Worm (Caenorhabditis elegans) whole organism, L4 larva: ENCODE measurements around the gene srz-63.

Experiments used
- R02D3.7 ChIP-seq: fragments of 150-350 bp; sonication (generic microtip); optimal IDR thresholded peaks from 3 replicates; lab custom pipeline; 2014; ENCODE audit warnings: missing biosample characterization, missing genetic modification characterization
- T26A8.4 ChIP-seq: fragments of 200-800 bp; sonication (Bioruptor generic); IDR thresholded peaks from 2 replicates; pipeline ENCODE4 v1.3.6; 2022; ENCODE audit warnings: missing genetic modification characterization, missing compliant biosample characterization
- aha-1 ChIP-seq: fragments of 150-350 bp; peaks from one replicate; lab custom pipeline; 2014; ENCODE audit warnings: missing biosample characterization, missing genetic modification characterization
- arid-1 ChIP-seq: fragments of 200-800 bp; sonication (Bioruptor generic); conservative IDR thresholded peaks from 2 replicates; pipeline ENCODE4 v1.3.6; 2022; ENCODE audit warnings: missing genetic modification reagents, missing genetic modification characterization, missing compliant biosample characterization
- ceh-44 ChIP-seq: fragments of 200-800 bp; sonication (Bioruptor generic); IDR thresholded peaks from 2 replicates; pipeline ENCODE4 v1.3.6; 2022; ENCODE audit warnings: missing genetic modification reagents, missing genetic modification characterization, missing compliant biosample characterization
- ceh-62 ChIP-seq: sonication (generic microtip); optimal IDR thresholded peaks from 2 replicates; lab custom pipeline; 2017; ENCODE audit warnings: missing biosample characterization, missing genetic modification characterization
- daf-12 ChIP-seq: fragments of 150-350 bp; optimal IDR thresholded peaks from 2 replicates; lab custom pipeline; 2014; ENCODE audit warnings: missing biosample characterization, missing genetic modification reagents, missing genetic modification characterization
- dve-1 ChIP-seq: sonication (generic microtip); optimal IDR thresholded peaks from 2 replicates; lab custom pipeline; 2017; ENCODE audit warnings: antibody characterized with exemption, mild to moderate bottlenecking, missing genetic modification characterization, missing compliant biosample characterization; ENCODE audit not compliant: insufficient read depth
- egl-43 ChIP-seq: fragments of 200-800 bp; sonication (Bioruptor generic); IDR thresholded peaks from 2 replicates; pipeline ENCODE4 v1.3.6; 2022; ENCODE audit warnings: missing genetic modification reagents, missing genetic modification characterization, missing compliant biosample characterization
- fos-1 ChIP-seq: fragments of 150-350 bp; optimal IDR thresholded peaks from 2 replicates; lab custom pipeline; 2014; ENCODE audit warnings: missing biosample characterization, missing genetic modification characterization
- hlh-11 ChIP-seq: fragments of 200-800 bp; sonication (Bioruptor generic); optimal IDR thresholded peaks from 2 replicates; lab custom pipeline; 2018; ENCODE audit warnings: mild to moderate bottlenecking, missing genetic modification characterization, missing compliant biosample characterization
- hlh-30 ChIP-seq: sonication (generic microtip); optimal IDR thresholded peaks from 2 replicates; lab custom pipeline; 2017; ENCODE audit warnings: antibody characterized with exemption, mild to moderate bottlenecking, missing genetic modification characterization, missing compliant biosample characterization; ENCODE audit not compliant: insufficient read depth
- hmg-1.1 ChIP-seq: fragments of 200-800 bp; sonication (Bioruptor generic); IDR thresholded peaks from 2 replicates; pipeline ENCODE4 v1.3.6; 2022; ENCODE audit warnings: missing genetic modification reagents, missing genetic modification characterization, missing compliant biosample characterization
- lin-1 ChIP-seq: fragments of 200-800 bp; sonication (Bioruptor generic); IDR thresholded peaks from 2 replicates; pipeline ENCODE4 v1.3.6; 2022; ENCODE audit warnings: missing genetic modification reagents, missing genetic modification characterization, missing compliant biosample characterization
- lin-13 ChIP-seq: fragments of 150-350 bp; optimal IDR thresholded peaks from 2 replicates; lab custom pipeline; 2014; ENCODE audit warnings: missing biosample characterization, missing genetic modification reagents, missing genetic modification characterization
- lin-29 ChIP-seq: fragments of 200-800 bp; sonication (Bioruptor generic); IDR thresholded peaks from 2 replicates; pipeline ENCODE4 v1.3.6; 2022; ENCODE audit warnings: missing genetic modification reagents, missing genetic modification characterization, missing compliant biosample characterization
- lsy-2 ChIP-seq, 2 experiments: fragments of 150-350 bp in 1 of 2; sonication (generic microtip) in 1 of 2; optimal IDR thresholded peaks; 2 replicates each; lab custom pipeline; 2014 to 2017; ENCODE audit warnings: missing biosample characterization in 2 of 2, missing genetic modification characterization in 2 of 2
- mdl-1 ChIP-seq, 2 experiments: fragments of 150-350 bp in 1 of 2; sonication (generic microtip) in 1 of 2; optimal IDR thresholded peaks; 2 replicates each; lab custom pipeline; 2014 to 2017; ENCODE audit warnings: missing biosample characterization in 2 of 2, missing genetic modification characterization in 2 of 2
- mep-1 ChIP-seq: fragments of 150-350 bp; sonication (generic microtip); optimal IDR thresholded peaks from 3 replicates; lab custom pipeline; 2014; ENCODE audit warnings: missing biosample characterization, missing genetic modification characterization
- mes-2 ChIP-seq: sonication (generic microtip); optimal IDR thresholded peaks from 2 replicates; lab custom pipeline; 2016; ENCODE audit warnings: missing genotype, mild to moderate bottlenecking, missing genetic modification characterization, missing compliant biosample characterization; ENCODE audit not compliant: poor library complexity, severe bottlenecking
- mxl-3 ChIP-seq: fragments of 200-800 bp; sonication (Bioruptor generic); optimal IDR thresholded peaks from 2 replicates; lab custom pipeline; 2018; ENCODE audit warnings: mild to moderate bottlenecking, missing genetic modification characterization, missing compliant biosample characterization
- nhr-102 ChIP-seq: sonication (generic microtip); optimal IDR thresholded peaks from 2 replicates; lab custom pipeline; 2016; ENCODE audit warnings: mild to moderate bottlenecking, missing genetic modification characterization, moderate library complexity, missing compliant biosample characterization
- nhr-25 ChIP-seq: sonication (generic microtip); optimal IDR thresholded peaks from 2 replicates; lab custom pipeline; 2017; ENCODE audit warnings: missing genetic modification characterization, mild to moderate bottlenecking, missing compliant biosample characterization, antibody characterized with exemption, moderate library complexity, borderline replicate concordance; ENCODE audit not compliant: insufficient read depth
- nhr-28 ChIP-seq: fragments of 150-350 bp; optimal IDR thresholded peaks from 2 replicates; lab custom pipeline; 2014; ENCODE audit warnings: missing biosample characterization, missing genetic modification characterization
- nhr-42 ChIP-seq: fragments of 200-800 bp; sonication (Bioruptor generic); IDR thresholded peaks from 2 replicates; pipeline ENCODE4 v1.3.6; 2022; ENCODE audit warnings: missing genetic modification characterization, missing compliant biosample characterization
- nhr-6 ChIP-seq: fragments of 150-350 bp; optimal IDR thresholded peaks from 2 replicates; lab custom pipeline; 2014; ENCODE audit warnings: missing biosample characterization, missing genetic modification characterization
- nhr-76 ChIP-seq: fragments of 150-350 bp; optimal IDR thresholded peaks from 2 replicates; lab custom pipeline; 2014; ENCODE audit warnings: missing biosample characterization, missing genetic modification characterization
- pqm-1 ChIP-seq: sonication (generic microtip); optimal IDR thresholded peaks from 2 replicates; lab custom pipeline; 2017; ENCODE audit warnings: missing biosample characterization, missing genetic modification characterization
- rbr-2 ChIP-seq: sonication (generic microtip); optimal IDR thresholded peaks from 2 replicates; lab custom pipeline; 2016; ENCODE audit warnings: missing genotype, missing genetic modification characterization, missing compliant biosample characterization
- saeg-2 ChIP-seq: fragments of 200-800 bp; sonication (Bioruptor generic); IDR thresholded peaks from 2 replicates; pipeline ENCODE4 v1.3.6; 2022; ENCODE audit warnings: missing genetic modification reagents, missing genetic modification characterization, missing compliant biosample characterization
- set-16 ChIP-seq: fragments of 200-800 bp; sonication (Bioruptor generic); IDR thresholded peaks from 2 replicates; pipeline ENCODE4 v1.3.6; 2022; ENCODE audit warnings: missing genetic modification reagents, missing genetic modification characterization, missing compliant biosample characterization
- skn-1 ChIP-seq: fragments of 150-350 bp; optimal IDR thresholded peaks from 2 replicates; lab custom pipeline; 2014; ENCODE audit warnings: missing biosample characterization, missing genetic modification characterization
- snpc-1.2 ChIP-seq: fragments of 200-800 bp; sonication (Bioruptor generic); IDR thresholded peaks from 2 replicates; pipeline ENCODE4 v1.3.6; 2022; ENCODE audit warnings: missing genetic modification reagents, missing genetic modification characterization, missing compliant biosample characterization
- tag-97 ChIP-seq: fragments of 200-800 bp; sonication (Bioruptor generic); IDR thresholded peaks from 2 replicates; pipeline ENCODE4 v1.3.6; 2022; ENCODE audit warnings: missing genetic modification characterization, missing compliant biosample characterization
- unc-62 ChIP-seq, 3 experiments: fragments of 150-350 bp in 1 of 3; sonication (generic microtip); optimal IDR thresholded peaks in 2 of 3; peaks in 1 of 3; 1 replicate in 1 of 3; 2 replicates in 2 of 3; lab custom pipeline; 2014 to 2017; ENCODE audit warnings: missing biosample characterization in 3 of 3, missing genetic modification characterization in 3 of 3, missing genetic modification reagents in 3 of 3, missing genotype in 1 of 3
- zag-1 ChIP-seq: fragments of 150-350 bp; optimal IDR thresholded peaks from 2 replicates; lab custom pipeline; 2014; ENCODE audit warnings: missing biosample characterization, missing genetic modification characterization

Gene srz-63

DNA sequence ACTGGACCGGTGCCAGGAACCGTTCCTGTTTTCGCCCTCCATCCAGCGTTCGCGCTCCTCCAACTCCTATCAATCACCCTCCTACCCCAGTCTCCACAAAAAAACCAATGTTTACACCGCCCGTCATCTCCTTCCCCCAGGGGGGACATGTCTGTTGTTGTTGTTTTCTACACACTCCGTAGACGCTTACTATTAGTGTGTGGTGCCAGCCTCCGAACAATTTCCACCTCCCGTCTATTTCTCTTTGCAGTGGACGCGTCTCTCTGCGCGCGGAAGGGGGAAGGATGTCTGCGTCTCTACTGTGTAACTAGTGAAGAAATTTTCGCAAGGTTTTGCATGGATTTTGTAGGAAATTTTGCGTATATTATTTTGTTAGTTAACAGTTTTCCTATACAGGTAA lies 36.0 kb upstream of the srz-63 start (continued):
- TF ChIP-seq rbr-2 (tag; lab: Kevin White, UChicago) (peak; percentile 74), set-16 (GFP tag; lab: Robert Waterston, UW) (peak; percentile 26; the same call in 1 of the 2 replicates), lin-29 (GFP tag; lab: Robert Waterston, UW) (0 out of 2 replicates have a peak, but pooled peaks have one; percentile 23), arid-1 (GFP tag; lab: Robert Waterston, UW) (no peak), R02D3.7 (tag; lab: Kevin White, UChicago) (no peak), nhr-102 (tag; lab: Kevin White, UChicago) (peak; percentile 27), mdl-1 (tag; optimal IDR thresholded peaks at IDR 0.05; lab: Kevin White, UChicago) (peak in 1 of 2 experiments; percentile 63), nhr-42 (GFP tag; lab: Robert Waterston, UW) (peak; percentile 46; the same call in 1 of the 2 replicates), unc-62 (GFP tag; optimal IDR thresholded peaks at IDR 0.05 in 1 of 2; lab: Kevin White, UChicago) (no peak), unc-62 (tag; optimal IDR thresholded peaks at IDR 0.05; lab: Kevin White, UChicago) (no peak), tag-97 (GFP tag; lab: Robert Waterston, UW) (no peak), T26A8.4 (GFP tag; lab: Robert Waterston, UW) (peak; percentile 62), saeg-2 (GFP tag; lab: Robert Waterston, UW) (no peak), skn-1 (tag; lab: Kevin White, UChicago) (no peak), mes-2 (tag; lab: Kevin White, UChicago) (peak; percentile 55), ceh-44 (no peak), hlh-30 (tag; lab: Kevin White, UChicago) (peak; percentile 32), nhr-28 (no peak), hmg-1.1 (GFP tag; lab: Robert Waterston, UW) (peak; percentile 32; the same call in 1 of the 2 replicates), mep-1 (tag; lab: Kevin White, UChicago) (peak; percentile 33), aha-1 (peak; percentile 51), zag-1 (tag; lab: Kevin White, UChicago) (no peak), lsy-2 (tag; optimal IDR thresholded peaks at IDR 0.05; lab: Kevin White, UChicago) (peak in 1 of 2 experiments; percentile 12), nhr-6 (tag; lab: Kevin White, UChicago) (peak; percentile 53), dve-1 (tag; lab: Kevin White, UChicago) (peak; percentile 33)

DNA sequence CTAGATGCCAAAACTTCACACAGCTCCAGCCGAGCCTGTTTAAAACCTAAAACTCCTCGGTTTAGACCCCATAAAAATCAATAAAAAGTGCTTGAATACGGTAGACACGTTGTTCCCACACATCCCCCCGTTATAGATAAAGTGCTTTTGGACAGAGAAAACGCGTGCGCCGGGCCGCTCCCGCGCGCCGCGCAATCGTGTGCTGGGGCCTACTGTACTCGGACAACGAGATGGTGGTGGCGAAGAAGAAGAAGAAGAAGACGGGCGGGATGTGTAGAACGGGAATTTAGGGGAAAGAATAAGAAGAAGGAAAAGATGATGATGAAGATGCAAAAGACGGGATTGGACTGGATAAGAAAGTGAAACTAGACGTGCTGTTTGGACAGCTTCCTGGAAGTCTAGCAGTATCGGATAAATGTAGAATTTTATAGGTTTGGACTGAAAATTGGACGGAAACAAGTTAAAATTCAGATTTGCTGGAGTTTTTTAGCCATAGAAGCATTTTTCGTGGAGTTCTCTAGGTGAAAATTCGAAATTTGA lies 34.0 kb upstream of the srz-63 start:
- TF ChIP-seq hlh-11 (peak; percentile 50), daf-12 (tag; lab: Kevin White, UChicago) (no peak), mdl-1 (tag; optimal IDR thresholded peaks at IDR 0.05; lab: Kevin White, UChicago) (peak in 1 of 2 experiments; percentile 18), nhr-76 (tag; lab: Kevin White, UChicago) (no peak), fos-1 (tag; lab: Kevin White, UChicago) (no peak), saeg-2 (GFP tag; lab: Robert Waterston, UW) (0 out of 2 replicates have a peak, but pooled peaks have one; percentile 30), hlh-30 (tag; lab: Kevin White, UChicago) (peak; percentile 11), ceh-62 (no peak), dve-1 (tag; lab: Kevin White, UChicago) (no peak), tag-97 (GFP tag; lab: Robert Waterston, UW) (no peak), snpc-1.2 (no peak), mxl-3 (peak; percentile 91), rbr-2 (tag; lab: Kevin White, UChicago) (no peak), lin-1 (GFP tag; lab: Robert Waterston, UW) (no peak), egl-43 (GFP tag; lab: Robert Waterston, UW) (0 out of 2 replicates have a peak, but pooled peaks have one; percentile 32), nhr-25 (tag; lab: Kevin White, UChicago) (no peak), pqm-1 (no peak), lin-13 (GFP tag; lab: Kevin White, UChicago) (no peak), set-16 (GFP tag; lab: Robert Waterston, UW) (peak; percentile 20; the same call in 1 of the 2 replicates), nhr-102 (tag; lab: Kevin White, UChicago) (peak; percentile 12)
